Fruit fly (Drosophila melanogaster) whole organism, embryonic: ENCODE results near the gene UQCR-Q.

Source experiments
- Atf3 ChIP-seq: fragments of 200-800 bp; sonication (Bioruptor generic); optimal IDR thresholded peaks from 3 replicates; lab custom pipeline; 2016; ENCODE audit warnings: missing biosample characterization, missing genetic modification characterization
- BEAF-32 ChIP-seq: fragments of 200-800 bp; sonication (Bioruptor generic); optimal IDR thresholded peaks from 3 replicates; lab custom pipeline; 2017; ENCODE audit warnings: missing biosample characterization, missing genetic modification characterization, mild to moderate bottlenecking, moderate library complexity, missing genetic modification reagents
- CG10959 ChIP-seq: fragments of 200-800 bp; sonication (Bioruptor generic); IDR thresholded peaks from 2 replicates; pipeline ENCODE4 v1.3.6; 2022; ENCODE audit warnings: missing biosample characterization, missing genetic modification characterization
- CG1233 ChIP-seq: fragments of 200-800 bp; sonication (Bioruptor generic); optimal IDR thresholded peaks from 4 replicates; lab custom pipeline; 2018; ENCODE audit warnings: missing biosample characterization, mild to moderate bottlenecking, missing genetic modification characterization
- CG12942 ChIP-seq: fragments of 200-800 bp; sonication (Bioruptor generic); optimal IDR thresholded peaks from 3 replicates; lab custom pipeline; 2016; ENCODE audit warnings: missing biosample characterization, missing genetic modification characterization
- CG13123 ChIP-seq: fragments of 200-800 bp; sonication (Bioruptor generic); optimal IDR thresholded peaks from 2 replicates; lab custom pipeline; 2016; ENCODE audit warnings: missing biosample characterization, missing genetic modification characterization
- CG1647 ChIP-seq: fragments of 200-800 bp; sonication (Bioruptor generic); optimal IDR thresholded peaks from 3 replicates; lab custom pipeline; 2016; ENCODE audit warnings: missing biosample characterization, missing genetic modification characterization
- CG16863 ChIP-seq: fragments of 200-800 bp; sonication (Bioruptor generic); optimal IDR thresholded peaks from 3 replicates; lab custom pipeline; 2016; ENCODE audit warnings: missing biosample characterization, missing genetic modification characterization
- CG17186 ChIP-seq: fragments of 200-800 bp; sonication (Bioruptor generic); optimal IDR thresholded peaks from 3 replicates; lab custom pipeline; 2017; ENCODE audit warnings: missing biosample characterization, missing genetic modification reagents, missing genetic modification characterization
- CG17568 ChIP-seq: fragments of 200-800 bp; sonication (Bioruptor generic); optimal IDR thresholded peaks from 2 replicates; lab custom pipeline; 2018; ENCODE audit warnings: missing biosample characterization, mild to moderate bottlenecking, missing genetic modification characterization, moderate library complexity
- CG18619 ChIP-seq: fragments of 200-800 bp; sonication (Bioruptor generic); optimal IDR thresholded peaks from 3 replicates; lab custom pipeline; 2017; ENCODE audit warnings: missing biosample characterization, mild to moderate bottlenecking, missing genetic modification characterization
- CG2116 ChIP-seq: fragments of 200-800 bp; sonication (Bioruptor generic); optimal IDR thresholded peaks from 3 replicates; lab custom pipeline; 2018; ENCODE audit warnings: missing biosample characterization, mild to moderate bottlenecking, missing genetic modification characterization
- CG2712 ChIP-seq: fragments of 200-800 bp; optimal IDR thresholded peaks from 3 replicates; lab custom pipeline; 2019; ENCODE audit warnings: missing biosample characterization, mild to moderate bottlenecking, missing genetic modification characterization, moderate library complexity
- CG30020 ChIP-seq: fragments of 200-800 bp; optimal IDR thresholded peaks from 2 replicates; lab custom pipeline; 2019; ENCODE audit warnings: missing biosample characterization, mild to moderate bottlenecking, missing genetic modification characterization, moderate library complexity
- CG3065 ChIP-seq: fragments of 200-800 bp; sonication (Bioruptor generic); optimal IDR thresholded peaks from 2 replicates; lab custom pipeline; 2016; ENCODE audit warnings: missing biosample characterization, missing genetic modification characterization
- CG32532 ChIP-seq: fragments of 200-800 bp; sonication (Bioruptor generic); IDR thresholded peaks from 2 replicates; pipeline ENCODE4 v1.3.6; 2022; ENCODE audit warnings: missing biosample characterization, missing genetic modification characterization
- CG3838 ChIP-seq: fragments of 200-800 bp; sonication (Bioruptor generic); optimal IDR thresholded peaks from 3 replicates; lab custom pipeline; 2016; ENCODE audit warnings: missing biosample characterization, missing genetic modification characterization
- CG4282 ChIP-seq: fragments of 200-800 bp; sonication (Bioruptor generic); optimal IDR thresholded peaks from 2 replicates; lab custom pipeline; 2016; ENCODE audit warnings: missing biosample characterization, missing genetic modification characterization
- CG4617 ChIP-seq: fragments of 200-800 bp; sonication (Bioruptor generic); optimal IDR thresholded peaks from 3 replicates; lab custom pipeline; 2016; ENCODE audit warnings: missing biosample characterization, missing genetic modification characterization, borderline replicate concordance
- CG4707 ChIP-seq: fragments of 200-800 bp; sonication (Bioruptor generic); optimal IDR thresholded peaks from 2 replicates; lab custom pipeline; 2018; ENCODE audit warnings: missing biosample characterization, mild to moderate bottlenecking, missing genetic modification characterization, moderate library complexity
- CG7987 ChIP-seq: fragments of 200-800 bp; sonication (Bioruptor generic); optimal IDR thresholded peaks from 2 replicates; lab custom pipeline; 2018; ENCODE audit warnings: missing biosample characterization, mild to moderate bottlenecking, missing genetic modification characterization, moderate library complexity
- CG8924 ChIP-seq: fragments of 200-800 bp; optimal IDR thresholded peaks from 3 replicates; lab custom pipeline; 2019; ENCODE audit warnings: missing biosample characterization, mild to moderate bottlenecking, missing genetic modification characterization, moderate library complexity
- CG9437 ChIP-seq: fragments of 200-800 bp; sonication (Bioruptor generic); optimal IDR thresholded peaks from 2 replicates; lab custom pipeline; 2018; ENCODE audit warnings: missing biosample characterization, mild to moderate bottlenecking, missing genetic modification characterization
- Camta ChIP-seq: fragments of 200-800 bp; sonication (Bioruptor generic); optimal IDR thresholded peaks from 2 replicates; lab custom pipeline; 2016; ENCODE audit warnings: missing biosample characterization, missing genetic modification characterization
- Deaf1 ChIP-seq: fragments of 200-800 bp; optimal IDR thresholded peaks from 3 replicates; lab custom pipeline; 2019; ENCODE audit warnings: missing biosample characterization, mild to moderate bottlenecking, missing genetic modification characterization, moderate library complexity
- Gug ChIP-seq: fragments of 200-800 bp; sonication (Bioruptor generic); IDR thresholded peaks from 4 replicates; pipeline ENCODE4 v1.3.6; 2022; ENCODE audit warnings: missing biosample characterization, missing genetic modification characterization
- Hmx ChIP-seq: fragments of 200-800 bp; sonication (Bioruptor generic); optimal IDR thresholded peaks from 2 replicates; lab custom pipeline; 2016; ENCODE audit warnings: missing biosample characterization, missing genetic modification characterization
- Jarid2 ChIP-seq: fragments of 200-800 bp; sonication (Bioruptor generic); optimal IDR thresholded peaks from 3 replicates; lab custom pipeline; 2017; ENCODE audit warnings: mild to moderate bottlenecking, missing biosample characterization, missing genetic modification reagents, missing genetic modification characterization
- Lpt ChIP-seq: fragments of >200 bp; optimal IDR thresholded peaks from 2 replicates; lab custom pipeline; 2018; ENCODE audit warnings: missing biosample characterization, missing genetic modification characterization
- Mes4 ChIP-seq: fragments of 200-800 bp; sonication (Bioruptor generic); optimal IDR thresholded peaks from 2 replicates; lab custom pipeline; 2016; ENCODE audit warnings: missing biosample characterization, missing genetic modification characterization
- Myb ChIP-seq: fragments of 200-800 bp; sonication (Bioruptor generic); optimal IDR thresholded peaks from 2 replicates; lab custom pipeline; 2016; ENCODE audit warnings: missing biosample characterization, missing genetic modification characterization
- Nf-YA ChIP-seq: fragments of 200-800 bp; sonication (Bioruptor generic); IDR thresholded peaks from 2 replicates; pipeline ENCODE4 v1.3.6; 2022; ENCODE audit warnings: missing biosample characterization, missing genetic modification characterization
- Stat92E ChIP-seq, 3 experiments: fragments of >200 bp in 2 of 3; fragments of 200-800 bp in 1 of 3; sonication (Bioruptor generic) in 1 of 3; optimal IDR thresholded peaks; 2 replicates each; lab custom pipeline; 2017 to 2019; ENCODE audit warnings: missing biosample characterization in 3 of 3, missing genetic modification characterization in 3 of 3, mild to moderate bottlenecking in 1 of 3, moderate library complexity in 1 of 3
- ase ChIP-seq: fragments of 200-800 bp; sonication (Bioruptor generic); IDR thresholded peaks from 3 replicates; pipeline ENCODE4 v1.3.6; 2022; ENCODE audit warnings: missing biosample characterization, missing genetic modification characterization
- ash1 ChIP-seq: fragments of 200-800 bp; sonication (Bioruptor generic); optimal IDR thresholded peaks from 2 replicates; lab custom pipeline; 2018; ENCODE audit warnings: missing biosample characterization, mild to moderate bottlenecking, missing genetic modification characterization
- croc ChIP-seq: fragments of 200-800 bp; sonication (Bioruptor generic); conservative IDR thresholded peaks from 3 replicates; pipeline ENCODE4 v1.3.6; 2022; ENCODE audit warnings: missing biosample characterization, missing genetic modification characterization
- dmrt99B ChIP-seq: fragments of 200-800 bp; sonication (Bioruptor generic); optimal IDR thresholded peaks from 2 replicates; lab custom pipeline; 2018; ENCODE audit warnings: missing biosample characterization, mild to moderate bottlenecking, missing genetic modification characterization, moderate library complexity
- ewg ChIP-seq: fragments of 200-800 bp; sonication (Bioruptor generic); optimal IDR thresholded peaks from 3 replicates; lab custom pipeline; 2017; ENCODE audit warnings: mild to moderate bottlenecking, missing biosample characterization, missing genetic modification reagents, missing genetic modification characterization
- lmd ChIP-seq: fragments of 200-800 bp; sonication (Bioruptor generic); IDR thresholded peaks from 2 replicates; pipeline ENCODE4 v1.3.6; 2022; ENCODE audit warnings: missing biosample characterization, missing genetic modification characterization
- lola ChIP-seq, 3 experiments: fragments of >200 bp in 2 of 3; fragments of 200-800 bp in 1 of 3; sonication (Bioruptor generic) in 1 of 3; optimal IDR thresholded peaks; 2 replicates each; lab custom pipeline; 2017 to 2019; ENCODE audit warnings: missing biosample characterization in 3 of 3, missing genetic modification characterization in 3 of 3, mild to moderate bottlenecking in 1 of 3, moderate library complexity in 1 of 3
- mam ChIP-seq: fragments of 200-800 bp; sonication (Bioruptor generic); optimal IDR thresholded peaks from 3 replicates; lab custom pipeline; 2016; ENCODE audit warnings: missing biosample characterization, missing genetic modification characterization
- nmo ChIP-seq: fragments of 200-800 bp; sonication (Bioruptor generic); optimal IDR thresholded peaks from 2 replicates; lab custom pipeline; 2018; ENCODE audit warnings: missing biosample characterization, mild to moderate bottlenecking, missing genetic modification characterization, moderate library complexity
- pan ChIP-seq, 4 experiments: fragments of >200 bp in 3 of 4; fragments of 200-800 bp in 1 of 4; sonication (Bioruptor generic) in 1 of 4; optimal IDR thresholded peaks in 3 of 4; IDR thresholded peaks in 1 of 4; 2 replicates each; pipeline versions ENCODE4 v1.3.6 to Lab custom; 2017 to 2022; ENCODE audit warnings: missing biosample characterization in 2 of 4, missing genetic modification characterization in 2 of 4, mixed read lengths in 1 of 4
- pzg ChIP-seq: fragments of 200-800 bp; sonication (Bioruptor generic); optimal IDR thresholded peaks from 3 replicates; lab custom pipeline; 2018; ENCODE audit warnings: missing biosample characterization, mild to moderate bottlenecking, missing genetic modification characterization, moderate library complexity
- repo ChIP-seq: fragments of 200-800 bp; sonication (Bioruptor generic); optimal IDR thresholded peaks from 2 replicates; lab custom pipeline; 2016; ENCODE audit warnings: missing biosample characterization, missing genetic modification characterization
- row ChIP-seq: fragments of 200-800 bp; sonication (Bioruptor generic); IDR thresholded peaks from 3 replicates; pipeline ENCODE4 v1.3.6; 2022; ENCODE audit warnings: missing biosample characterization, missing genetic modification characterization
- sd ChIP-seq: fragments of 200-800 bp; sonication (Bioruptor generic); optimal IDR thresholded peaks from 3 replicates; lab custom pipeline; 2018; ENCODE audit warnings: missing biosample characterization, mild to moderate bottlenecking, missing genetic modification characterization, moderate library complexity
- tup ChIP-seq: fragments of 200-800 bp; sonication (Bioruptor generic); optimal IDR thresholded peaks from 2 replicates; lab custom pipeline; 2016; ENCODE audit warnings: missing biosample characterization, mild to moderate bottlenecking, missing genetic modification characterization, moderate library complexity
- yki ChIP-seq: fragments of >200 bp; optimal IDR thresholded peaks from 3 replicates; lab custom pipeline; 2018

Gene UQCR-Q

dm6 chr3L:17425132-17425713, 49.3 kb upstream of the UQCR-Q start, which contains the start of the genes Sec3 and COX7B (continued):
- TF ChIP-seq BEAF-32 (GFP tag; lab: Kevin White, UChicago) (peak; percentile 97), CG10959 (GFP tag; lab: Robert Waterston, UW) (no peak), CG3065 (GFP tag; lab: Kevin White, UChicago) (peak; percentile 24), CG1233 (peak; percentile 38), ewg (GFP tag; lab: Kevin White, UChicago) (peak; percentile 17), ase (GFP tag; lab: Robert Waterston, UW) (no peak), Atf3 (peak; percentile 66), sd (peak; percentile 48), CG17186 (GFP tag; lab: Kevin White, UChicago) (peak; percentile 76), CG13123 (GFP tag; lab: Kevin White, UChicago) (peak; percentile 46), CG4707 (GFP tag; lab: Kevin White, UChicago) (no peak), Lpt (GFP tag; lab: Kevin White, UChicago) (no peak), CG8924 (tag; lab: Kevin White, UChicago) (peak; percentile 69), Gug (GFP tag; lab: Robert Waterston, UW) (peak; percentile 31; the same call in 2 of the 4 replicates), mam (GFP tag; lab: Kevin White, UChicago) (peak; percentile 65), Nf-YA (GFP tag; lab: Robert Waterston, UW) (no peak), yki (lab: Kevin White, UChicago) (no peak), CG1647 (no peak), Hmx (peak; percentile 47), CG2116 (GFP tag; lab: Kevin White, UChicago) (peak; percentile 75), Myb (GFP tag; lab: Kevin White, UChicago) (peak; percentile 28), CG3838 (no peak), CG12942 (GFP tag; lab: Kevin White, UChicago) (peak; percentile 32), dmrt99B (peak; percentile 53), pan (optimal IDR thresholded peaks at IDR 0.05; lab: Kevin White, UChicago) (no peak), pan (GFP tag; optimal IDR thresholded peaks at IDR 0.05 in 1 of 2, IDR thresholded peaks at IDR 0.05 in 1 of 2) (peak in 1 of 2 experiments; percentile 61), lmd (GFP tag; lab: Robert Waterston, UW) (peak; percentile 58; the same call in 1 of the 2 replicates), tup (GFP tag; lab: Kevin White, UChicago) (peak; percentile 19), CG2712 (peak; percentile 75), croc (GFP tag; lab: Robert Waterston, UW) (no peak), Mes4 (GFP tag; lab: Kevin White, UChicago) (no peak), CG18619 (GFP tag; lab: Kevin White, UChicago) (peak; percentile 46), CG30020 (peak; percentile 67), nmo (GFP tag; lab: Kevin White, UChicago) (peak; percentile 85), CG4617 (peak; percentile 89), lola (GFP tag; optimal IDR thresholded peaks at IDR 0.05; lab: Kevin White, UChicago) (peak in 1 of 3 experiments; percentile 64), CG32532 (GFP tag; lab: Robert Waterston, UW) (peak; percentile 71), CG4282 (GFP tag; lab: Kevin White, UChicago) (peak; percentile 12), CG16863 (GFP tag; lab: Kevin White, UChicago) (peak; percentile 41), pzg (GFP tag; lab: Kevin White, UChicago) (peak; percentile 87), row (peak; percentile 93), Camta (GFP tag; lab: Kevin White, UChicago) (no peak), CG9437 (peak; percentile 84), Jarid2 (GFP tag; lab: Kevin White, UChicago) (no peak), repo (GFP tag; lab: Kevin White, UChicago) (no peak), CG17568 (GFP tag; lab: Kevin White, UChicago) (peak; percentile 52), CG7987 (peak; percentile 29), Deaf1 (tag; lab: Kevin White, UChicago) (peak; percentile 38), Stat92E (GFP tag; optimal IDR thresholded peaks at IDR 0.05; lab: Kevin White, UChicago) (peak in 1 of 3 experiments; percentile 64), ash1 (no peak)
